Fruit fly (Drosophila melanogaster) whole organism, embryonic: ENCODE data around the gene CG14302.
A peak's percentile ranks its signal among the peaks of the same experiment; 100 is the strongest.

ENCODE experiments used
- ATbp ChIP-seq: fragments of 200-800 bp; sonication (Bioruptor generic); optimal IDR thresholded peaks from 2 replicates; lab custom pipeline; 2017; ENCODE audit warnings: missing biosample characterization, mild to moderate bottlenecking, missing genetic modification characterization, missing genetic modification reagents
- B-H2 ChIP-seq: fragments of 200-800 bp; sonication (Bioruptor generic); optimal IDR thresholded peaks from 2 replicates; lab custom pipeline; 2018; ENCODE audit warnings: missing biosample characterization, mild to moderate bottlenecking, missing genetic modification characterization
- Blimp-1 ChIP-seq: fragments of 200-800 bp; sonication (Bioruptor generic); optimal IDR thresholded peaks from 3 replicates; lab custom pipeline; 2018; ENCODE audit warnings: missing biosample characterization, missing genetic modification characterization, mild to moderate bottlenecking, moderate library complexity, missing genetic modification reagents
- CG10147 ChIP-seq: fragments of 200-800 bp; sonication (Bioruptor generic); optimal IDR thresholded peaks from 2 replicates; lab custom pipeline; 2019; ENCODE audit warnings: missing biosample characterization, mild to moderate bottlenecking, missing genetic modification characterization, moderate library complexity
- CG10321 ChIP-seq: fragments of 200-800 bp; sonication (Bioruptor generic); IDR thresholded peaks from 2 replicates; pipeline ENCODE4 v1.3.6; 2022; ENCODE audit warnings: missing biosample characterization, missing genetic modification characterization
- CG10366 ChIP-seq: fragments of 200-800 bp; sonication (Bioruptor generic); IDR thresholded peaks from 2 replicates; pipeline ENCODE4 v1.3.6; 2022; ENCODE audit warnings: missing biosample characterization, missing genetic modification characterization
- CG10959 ChIP-seq: fragments of 200-800 bp; sonication (Bioruptor generic); IDR thresholded peaks from 2 replicates; pipeline ENCODE4 v1.3.6; 2022; ENCODE audit warnings: missing biosample characterization, missing genetic modification characterization
- CG11093 ChIP-seq: fragments of 200-800 bp; sonication (Bioruptor generic); IDR thresholded peaks from 3 replicates; pipeline ENCODE4 v1.3.6; 2022; ENCODE audit warnings: missing biosample characterization, missing genetic modification characterization
- CG12104 ChIP-seq: fragments of 200-800 bp; sonication (Bioruptor generic); optimal IDR thresholded peaks from 3 replicates; lab custom pipeline; 2016; ENCODE audit warnings: missing biosample characterization, missing genetic modification characterization
- CG13287 ChIP-seq: fragments of 200-800 bp; sonication (Bioruptor generic); IDR thresholded peaks from 2 replicates; pipeline ENCODE4 v1.3.6; 2022; ENCODE audit warnings: missing biosample characterization, missing genetic modification characterization; ENCODE audit not compliant: partially characterized antibody
- CG14860 ChIP-seq: fragments of 200-800 bp; sonication (Bioruptor generic); IDR thresholded peaks from 3 replicates; pipeline ENCODE4 v1.3.6; 2022; ENCODE audit warnings: missing biosample characterization, missing genetic modification characterization; ENCODE audit not compliant: partially characterized antibody
- CG17829 ChIP-seq: fragments of 200-800 bp; optimal IDR thresholded peaks from 2 replicates; lab custom pipeline; 2019; ENCODE audit warnings: missing biosample characterization, mild to moderate bottlenecking, missing genetic modification characterization, moderate library complexity
- CG18476 ChIP-seq: fragments of 200-800 bp; sonication (Bioruptor generic); optimal IDR thresholded peaks from 2 replicates; lab custom pipeline; 2016; ENCODE audit warnings: missing biosample characterization, mild to moderate bottlenecking, missing genetic modification characterization
- CG2202 ChIP-seq: fragments of 200-800 bp; sonication (Bioruptor generic); optimal IDR thresholded peaks from 2 replicates; lab custom pipeline; 2018; ENCODE audit warnings: missing biosample characterization, mild to moderate bottlenecking, missing genetic modification characterization
- CG32772 ChIP-seq: fragments of 200-800 bp; sonication (Bioruptor generic); IDR thresholded peaks from 2 replicates; pipeline ENCODE4 v1.3.6; 2022; ENCODE audit warnings: missing biosample characterization, missing genetic modification characterization
- CG3838 ChIP-seq: fragments of 200-800 bp; sonication (Bioruptor generic); optimal IDR thresholded peaks from 3 replicates; lab custom pipeline; 2016; ENCODE audit warnings: missing biosample characterization, missing genetic modification characterization
- CG7839 ChIP-seq: fragments of 200-800 bp; sonication (Bioruptor generic); optimal IDR thresholded peaks from 3 replicates; lab custom pipeline; 2018; ENCODE audit warnings: missing biosample characterization, mild to moderate bottlenecking, missing genetic modification characterization, moderate library complexity
- Dbx ChIP-seq: fragments of 200-800 bp; sonication (Bioruptor generic); IDR thresholded peaks from 3 replicates; pipeline ENCODE4 v1.3.6; 2022; ENCODE audit warnings: missing biosample characterization, missing genetic modification characterization
- Dfd ChIP-seq, 2 experiments: fragments of >200 bp; optimal IDR thresholded peaks; 2 replicates each; lab custom pipeline; 2017; ENCODE audit warnings: missing biosample characterization in 2 of 2, missing genetic modification characterization in 2 of 2
- Dip2 ChIP-seq: fragments of 200-800 bp; sonication (Bioruptor generic); IDR thresholded peaks from 2 replicates; pipeline ENCODE4 v1.3.6; 2022; ENCODE audit warnings: missing biosample characterization, missing genetic modification characterization
- E2f2 ChIP-seq: fragments of 200-800 bp; sonication (Bioruptor generic); IDR thresholded peaks from 2 replicates; pipeline ENCODE4 v1.3.6; 2022; ENCODE audit warnings: missing biosample characterization, missing genetic modification characterization
- Elba2 ChIP-seq: fragments of 200-800 bp; sonication (Bioruptor generic); optimal IDR thresholded peaks from 3 replicates; lab custom pipeline; 2016; ENCODE audit warnings: missing biosample characterization, missing genetic modification characterization
- Hmx ChIP-seq: fragments of 200-800 bp; sonication (Bioruptor generic); optimal IDR thresholded peaks from 2 replicates; lab custom pipeline; 2016; ENCODE audit warnings: missing biosample characterization, missing genetic modification characterization
- Max ChIP-seq: fragments of 200-800 bp; sonication (Bioruptor generic); optimal IDR thresholded peaks from 2 replicates; lab custom pipeline; 2016; ENCODE audit warnings: missing biosample characterization, mild to moderate bottlenecking, missing genetic modification characterization
- NFAT ChIP-seq: fragments of 200-800 bp; sonication (Bioruptor generic); IDR thresholded peaks from 2 replicates; pipeline ENCODE4 v1.3.6; 2022; ENCODE audit warnings: missing biosample characterization, missing genetic modification characterization
- Pdp1 ChIP-seq, 2 experiments: fragments of 200-800 bp; sonication (Bioruptor generic); optimal IDR thresholded peaks; 3 replicates each; lab custom pipeline; 2016; ENCODE audit warnings: missing biosample characterization in 2 of 2, missing genetic modification characterization in 2 of 2, mild to moderate bottlenecking in 1 of 2, moderate library complexity in 1 of 2
- Ravus ChIP-seq: fragments of 200-800 bp; sonication (Bioruptor generic); IDR thresholded peaks from 2 replicates; pipeline ENCODE4 v1.3.6; 2022; ENCODE audit warnings: missing biosample characterization, missing genetic modification characterization
- Scr ChIP-seq: fragments of 200-800 bp; sonication (Bioruptor generic); IDR thresholded peaks from 2 replicates; pipeline ENCODE4 v1.3.6; 2022; ENCODE audit warnings: missing biosample characterization, missing genetic modification characterization; ENCODE audit not compliant: partially characterized antibody
- Sox100B ChIP-seq: fragments of 200-800 bp; sonication (Bioruptor generic); optimal IDR thresholded peaks from 3 replicates; lab custom pipeline; 2018; ENCODE audit warnings: missing biosample characterization, mild to moderate bottlenecking, missing genetic modification characterization
- Xrp1 ChIP-seq: fragments of 200-800 bp; sonication (Bioruptor generic); IDR thresholded peaks from 2 replicates; pipeline ENCODE4 v1.3.6; 2022; ENCODE audit warnings: missing biosample characterization, missing genetic modification characterization
- abd-A ChIP-seq: fragments of 200-800 bp; sonication (Bioruptor generic); optimal IDR thresholded peaks from 3 replicates; lab custom pipeline; 2019; ENCODE audit warnings: missing biosample characterization, mild to moderate bottlenecking, missing genetic modification characterization, moderate library complexity
- ase ChIP-seq: fragments of 200-800 bp; sonication (Bioruptor generic); IDR thresholded peaks from 3 replicates; pipeline ENCODE4 v1.3.6; 2022; ENCODE audit warnings: missing biosample characterization, missing genetic modification characterization
- caup ChIP-seq: fragments of 200-800 bp; sonication (Bioruptor generic); optimal IDR thresholded peaks from 3 replicates; lab custom pipeline; 2017; ENCODE audit warnings: missing biosample characterization, mild to moderate bottlenecking, missing genetic modification characterization, moderate library complexity; ENCODE audit not compliant: severe bottlenecking
- cg ChIP-seq: fragments of 200-800 bp; sonication (Bioruptor generic); optimal IDR thresholded peaks from 3 replicates; lab custom pipeline; 2019; ENCODE audit warnings: missing biosample characterization, mild to moderate bottlenecking, missing genetic modification characterization, moderate library complexity
- chm ChIP-seq: fragments of 200-800 bp; sonication (Bioruptor generic); IDR thresholded peaks from 2 replicates; pipeline ENCODE4 v1.3.6; 2022; ENCODE audit warnings: missing biosample characterization, missing genetic modification characterization
- croc ChIP-seq: fragments of 200-800 bp; sonication (Bioruptor generic); conservative IDR thresholded peaks from 3 replicates; pipeline ENCODE4 v1.3.6; 2022; ENCODE audit warnings: missing biosample characterization, missing genetic modification characterization
- disco-r ChIP-seq: fragments of 200-800 bp; sonication (Bioruptor generic); optimal IDR thresholded peaks from 2 replicates; lab custom pipeline; 2016; ENCODE audit warnings: missing biosample characterization, missing genetic modification characterization
- esg ChIP-seq: fragments of 200-800 bp; sonication (Bioruptor generic); conservative IDR thresholded peaks from 2 replicates; pipeline ENCODE4 v1.3.6; 2022; ENCODE audit warnings: missing biosample characterization, missing genetic modification characterization
- fd64A ChIP-seq: fragments of 200-800 bp; sonication (Bioruptor generic); optimal IDR thresholded peaks from 3 replicates; lab custom pipeline; 2018; ENCODE audit warnings: missing biosample characterization, mild to moderate bottlenecking, missing genetic modification characterization
- fu2 ChIP-seq: fragments of 200-800 bp; sonication (Bioruptor generic); optimal IDR thresholded peaks from 2 replicates; lab custom pipeline; 2016; ENCODE audit warnings: missing biosample characterization, missing genetic modification characterization
- gfzf ChIP-seq: fragments of 200-800 bp; sonication (Bioruptor generic); optimal IDR thresholded peaks from 2 replicates; lab custom pipeline; 2016; ENCODE audit warnings: missing biosample characterization, mild to moderate bottlenecking, missing genetic modification characterization, moderate library complexity
- maf-S ChIP-seq: fragments of 200-800 bp; sonication (Bioruptor generic); optimal IDR thresholded peaks from 2 replicates; lab custom pipeline; 2016; ENCODE audit warnings: missing biosample characterization, missing genetic modification characterization
- nau ChIP-seq: fragments of 200-800 bp; sonication (Bioruptor generic); optimal IDR thresholded peaks from 3 replicates; lab custom pipeline; 2017; ENCODE audit warnings: missing biosample characterization, mild to moderate bottlenecking, missing genetic modification characterization, missing genetic modification reagents
- sc ChIP-seq, 3 experiments: fragments of >200 bp in 2 of 3; fragments of 200-800 bp in 1 of 3; sonication (Bioruptor generic) in 1 of 3; optimal IDR thresholded peaks; 2 replicates in 2 of 3; 3 replicates in 1 of 3; lab custom pipeline; 2017; ENCODE audit warnings: mild to moderate bottlenecking in 1 of 3, missing biosample characterization in 1 of 3, missing genetic modification characterization in 1 of 3, missing genetic modification reagents in 1 of 3
- slbo ChIP-seq: fragments of 200-800 bp; sonication (Bioruptor generic); IDR thresholded peaks from 2 replicates; pipeline ENCODE4 v1.3.6; 2022; ENCODE audit warnings: missing biosample characterization, missing genetic modification characterization
- unc-4 ChIP-seq: fragments of 200-800 bp; sonication (Bioruptor generic); IDR thresholded peaks from 2 replicates; pipeline ENCODE4 v1.3.6; 2022; ENCODE audit warnings: missing biosample characterization, missing genetic modification characterization; ENCODE audit not compliant: partially characterized antibody
- vfl ChIP-seq: fragments of 200-800 bp; sonication (Bioruptor generic); optimal IDR thresholded peaks from 2 replicates; lab custom pipeline; 2016; ENCODE audit warnings: missing biosample characterization, missing genetic modification characterization
- wek ChIP-seq: fragments of 200-800 bp; sonication (Bioruptor generic); optimal IDR thresholded peaks from 3 replicates; lab custom pipeline; 2018; ENCODE audit warnings: missing biosample characterization, mild to moderate bottlenecking, missing genetic modification characterization, moderate library complexity
- zf30C ChIP-seq: fragments of 200-800 bp; sonication (Bioruptor generic); optimal IDR thresholded peaks from 3 replicates; lab custom pipeline; 2018; ENCODE audit warnings: missing biosample characterization, mild to moderate bottlenecking, missing genetic modification characterization

CG14302 gene

dm6 chr3R:18719767-18720341, 12.6 kb upstream of the CG14302 start (continued):
- TF ChIP-seq caup (GFP tag; lab: Kevin White, UChicago) = peak; percentile 90
- TF ChIP-seq Pdp1 (GFP tag; optimal IDR thresholded peaks at IDR 0.05; lab: Kevin White, UChicago) = peak in 1 of 2 experiments; percentile 83
- TF ChIP-seq cg = no peak
- peak; percentile 63 for TF ChIP-seq E2f2 (GFP tag; lab: Robert Waterston, UW)
- TF ChIP-seq Elba2 = no peak
- TF ChIP-seq CG18476 = peak; percentile 84
- no peak for TF ChIP-seq gfzf (GFP tag; lab: Kevin White, UChicago)
- peak; percentile 76 for TF ChIP-seq CG32772
- peak; percentile 91 for TF ChIP-seq CG10147
- peak; percentile 88 for TF ChIP-seq CG17829
- TF ChIP-seq abd-A = peak; percentile 97
- TF ChIP-seq ATbp (GFP tag; lab: Kevin White, UChicago) = peak; percentile 88
- TF ChIP-seq Dip2 = no peak
- peak; percentile 76 for TF ChIP-seq maf-S (GFP tag; lab: Kevin White, UChicago)
- peak; percentile 88 for TF ChIP-seq slbo (GFP tag; lab: Robert Waterston, UW)
- TF ChIP-seq CG3838 (GFP tag; lab: Kevin White, UChicago) = peak; percentile 46
- peak; percentile 84 for TF ChIP-seq Sox100B (GFP tag; lab: Kevin White, UChicago)
- no peak; the same call in 1 of the 2 replicates for TF ChIP-seq Ravus
- peak; percentile 44 for TF ChIP-seq CG2202 (tag; lab: Kevin White, UChicago)
- no peak for TF ChIP-seq Scr (GFP tag; lab: Robert Waterston, UW)
- peak; percentile 78 for TF ChIP-seq nau (GFP tag; lab: Kevin White, UChicago)
- peak; percentile 70 for TF ChIP-seq CG12104 (GFP tag; lab: Kevin White, UChicago)
- TF ChIP-seq ase (GFP tag; lab: Robert Waterston, UW) = peak; percentile 76; the same call in 2 of the 3 replicates
- TF ChIP-seq fu2 (GFP tag; lab: Kevin White, UChicago) = peak; percentile 73
- TF ChIP-seq sc (optimal IDR thresholded peaks at IDR 0.05; lab: Kevin White, UChicago) = no peak
- peak; percentile 58 for TF ChIP-seq sc (GFP tag; optimal IDR thresholded peaks at IDR 0.05; lab: Kevin White, UChicago)
- peak; percentile 64 for TF ChIP-seq NFAT (GFP tag; lab: Robert Waterston, UW)
- peak; percentile 56 for TF ChIP-seq CG10321
- TF ChIP-seq Xrp1 (GFP tag; lab: Robert Waterston, UW) = peak; percentile 90
- peak; percentile 62 for TF ChIP-seq fd64A (GFP tag; lab: Kevin White, UChicago)
- TF ChIP-seq disco-r (GFP tag; lab: Kevin White, UChicago) = peak; percentile 70
- TF ChIP-seq CG13287 = no peak
- TF ChIP-seq CG7839 (tag; lab: Kevin White, UChicago) = peak; percentile 91
- peak; percentile 84 for TF ChIP-seq Blimp-1 (GFP tag; lab: Kevin White, UChicago)
- TF ChIP-seq vfl (GFP tag; lab: Kevin White, UChicago) = peak; percentile 76
- peak; percentile 52; the same call in 1 of the 3 replicates for TF ChIP-seq CG11093 (GFP tag; lab: Robert Waterston, UW)
- TF ChIP-seq CG10366 (GFP tag; lab: Robert Waterston, UW) = peak; percentile 84
- TF ChIP-seq CG14860 (GFP tag; lab: Robert Waterston, UW) = no peak
- TF ChIP-seq Hmx (GFP tag; lab: Kevin White, UChicago) = peak; percentile 46
- peak; percentile 82 for TF ChIP-seq zf30C
- peak; percentile 76 for TF ChIP-seq esg (GFP tag; lab: Robert Waterston, UW)
- TF ChIP-seq B-H2 (GFP tag; lab: Kevin White, UChicago) = peak; percentile 93
- no peak for TF ChIP-seq CG10959 (GFP tag; lab: Robert Waterston, UW)
- peak; percentile 73; the same call in 2 of the 3 replicates for TF ChIP-seq croc (GFP tag; lab: Robert Waterston, UW)
- TF ChIP-seq Dfd (GFP tag; optimal IDR thresholded peaks at IDR 0.05; lab: Kevin White, UChicago) = no peak
- peak; percentile 77 for TF ChIP-seq wek (GFP tag; lab: Kevin White, UChicago)
- TF ChIP-seq unc-4 (GFP tag; lab: Robert Waterston, UW) = no peak
- TF ChIP-seq Dbx (GFP tag; lab: Robert Waterston, UW) = peak; percentile 88
- TF ChIP-seq Max (GFP tag; lab: Kevin White, UChicago) = peak; percentile 74
- TF ChIP-seq chm (GFP tag; lab: Robert Waterston, UW) = peak; percentile 71
